Fruit fly (Drosophila melanogaster): ENCODE data around the gene gcm2.
A peak's percentile ranks its signal among the peaks of the same experiment; 100 is the strongest.

The gcm2 gene

DNA sequence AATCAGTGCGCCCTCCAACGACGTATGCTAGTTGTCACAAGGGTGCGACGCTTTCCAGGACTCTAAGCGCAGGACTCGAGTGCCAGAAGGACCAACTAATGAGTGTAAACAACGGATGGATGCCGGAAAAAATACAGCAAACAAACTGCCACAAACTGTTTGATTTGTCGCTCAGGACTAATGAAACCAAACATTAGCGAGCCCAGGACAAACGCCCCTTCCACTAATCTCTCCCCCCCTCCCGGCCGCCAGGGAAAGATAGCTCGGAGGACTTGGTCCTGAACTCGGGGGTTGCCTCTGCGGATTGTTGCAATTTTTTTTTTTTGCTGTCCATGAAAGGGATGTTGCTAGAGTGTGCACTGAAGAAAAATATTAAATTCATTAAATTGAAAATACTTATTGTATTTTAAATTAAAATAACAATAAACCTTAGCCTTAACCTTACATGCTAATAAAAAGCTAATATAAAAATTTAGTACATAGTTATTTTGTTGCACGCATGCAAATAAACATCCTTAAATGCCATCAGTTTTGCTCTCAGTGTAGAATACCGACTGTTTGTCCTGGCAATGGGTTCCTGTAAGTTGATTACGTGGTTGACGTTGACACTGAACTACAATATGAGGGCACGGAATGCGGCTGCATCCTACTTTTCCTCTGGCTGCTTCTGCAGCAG, 13.6 kb upstream of the gcm2 start (continued):
- TF ChIP-seq gsb-n (tag; optimal IDR thresholded peaks at IDR 0.05) (peak; percentile 33), ro (GFP tag; IDR thresholded peaks at IDR 0.05) (no peak), lab (GFP tag; optimal IDR thresholded peaks at IDR 0.05) (peak; percentile 9), CG7987 (GFP tag; optimal IDR thresholded peaks at IDR 0.05) (no peak), CG8765 (GFP tag; IDR thresholded peaks at IDR 0.05) (peak; percentile 43; the same call in 1 of the 2 replicates), CG2202 (tag; optimal IDR thresholded peaks at IDR 0.05) (peak; percentile 46), danr (GFP tag; IDR thresholded peaks at IDR 0.05) (no peak), tx (GFP tag; optimal IDR thresholded peaks at IDR 0.05) (no peak), Dad (GFP tag; optimal IDR thresholded peaks at IDR 0.05) (no peak), h (optimal IDR thresholded peaks at IDR 0.05) (no peak), D (optimal IDR thresholded peaks at IDR 0.05) (no peak), D (GFP tag; optimal IDR thresholded peaks at IDR 0.05) (peak; percentile 58), Usf (GFP tag; optimal IDR thresholded peaks at IDR 0.05) (no peak), CG4820 (GFP tag; optimal IDR thresholded peaks at IDR 0.05) (peak; percentile 42), Mes4 (GFP tag; optimal IDR thresholded peaks at IDR 0.05) (no peak), Side (GFP tag; optimal IDR thresholded peaks at IDR 0.05) (no peak), knrl (GFP tag; IDR thresholded peaks at IDR 0.05; ENCODE audit: partially characterized antibody) (no peak), Deaf1 (tag; optimal IDR thresholded peaks at IDR 0.05) (no peak), CG14441 (GFP tag; IDR thresholded peaks at IDR 0.05) (no peak), repo (GFP tag; optimal IDR thresholded peaks at IDR 0.05) (no peak), dan (GFP tag; IDR thresholded peaks at IDR 0.05) (no peak), NC2α (GFP tag; optimal IDR thresholded peaks at IDR 0.05) (no peak), Blimp-1 (GFP tag; optimal IDR thresholded peaks at IDR 0.05) (peak; percentile 71), Dek (tag; optimal IDR thresholded peaks at IDR 0.05) (no peak), sisA (GFP tag; IDR thresholded peaks at IDR 0.05) (peak; percentile 50), sob (GFP tag; IDR thresholded peaks at IDR 0.05) (no peak), CG9727 (GFP tag; optimal IDR thresholded peaks at IDR 0.05) (peak; percentile 77), H15 (GFP tag; IDR thresholded peaks at IDR 0.05) (no peak), CG16815 (GFP tag; optimal IDR thresholded peaks at IDR 0.05) (peak; percentile 39), D19B (GFP tag; optimal IDR thresholded peaks at IDR 0.05) (no peak), CG12219 (GFP tag; optimal IDR thresholded peaks at IDR 0.05) (peak; percentile 1), Mrtf (GFP tag; IDR thresholded peaks at IDR 0.05) (no peak), unpg (GFP tag; optimal IDR thresholded peaks at IDR 0.05) (peak; percentile 52), CG3407 (GFP tag; optimal IDR thresholded peaks at IDR 0.05) (no peak), tup (GFP tag; optimal IDR thresholded peaks at IDR 0.05) (no peak), CG5953 (GFP tag; IDR thresholded peaks at IDR 0.05) (no peak), dati (GFP tag; IDR thresholded peaks at IDR 0.05) (no peak), CG1603 (tag; optimal IDR thresholded peaks at IDR 0.05) (peak; percentile 11), Sox102F (GFP tag; optimal IDR thresholded peaks at IDR 0.05) (peak; percentile 41), CG7928 (GFP tag; optimal IDR thresholded peaks at IDR 0.05) (no peak), CG10321 (GFP tag; IDR thresholded peaks at IDR 0.05) (no peak), CG17568 (GFP tag; optimal IDR thresholded peaks at IDR 0.05) (no peak), pan (optimal IDR thresholded peaks at IDR 0.05) (no peak), pan (GFP tag; optimal IDR thresholded peaks at IDR 0.05 in 1 of 2, IDR thresholded peaks at IDR 0.05 in 1 of 2) (peak in 1 of 2 experiments; percentile 55), nerfin-1 (tag; optimal IDR thresholded peaks at IDR 0.05) (peak; percentile 62), Chrac-16 (GFP tag; optimal IDR thresholded peaks at IDR 0.05) (peak; percentile 14), prd (optimal IDR thresholded peaks at IDR 0.05) (no peak), prd (GFP tag; IDR thresholded peaks at IDR 0.05) (peak; percentile 79; the same call in 2 of the 3 replicates), Mad (GFP tag; optimal IDR thresholded peaks at IDR 0.05) (no peak), CG3838 (GFP tag; optimal IDR thresholded peaks at IDR 0.05) (no peak), chm (GFP tag; IDR thresholded peaks at IDR 0.05) (peak; percentile 72; the same call in 1 of the 2 replicates), bsh (GFP tag; optimal IDR thresholded peaks at IDR 0.05) (peak in 1 of 2 experiments; percentile 78)

Data from whole organism, embryonic.